Worm (Caenorhabditis elegans) whole organism, L4 larva: ENCODE measurements around the gene Y67A10A.11.
"Not testable (repeated sequence)": the region's sequence is repeated elsewhere in the genome, so short reads cannot be mapped to it uniquely, and the experiment has no call there.

Source experiments
- D1046.2 ChIP-seq: fragments of 200-800 bp; sonication (Bioruptor generic); IDR thresholded peaks from 2 replicates; pipeline ENCODE4 v1.3.6; 2022; ENCODE audit warnings: missing genetic modification characterization, missing compliant biosample characterization
- F10B5.3 ChIP-seq: sonication (generic microtip); optimal IDR thresholded peaks from 2 replicates; lab custom pipeline; 2016; ENCODE audit warnings: mild to moderate bottlenecking, missing genetic modification characterization, missing compliant biosample characterization
- Y105C5A.15 ChIP-seq: fragments of 200-800 bp; sonication (Bioruptor generic); IDR thresholded peaks from 2 replicates; pipeline ENCODE4 v1.3.6; 2022; ENCODE audit warnings: missing genetic modification characterization, missing compliant biosample characterization
- Y5F2A.4 ChIP-seq: fragments of 200-800 bp; sonication (Bioruptor generic); optimal IDR thresholded peaks from 2 replicates; lab custom pipeline; 2018; ENCODE audit warnings: mild to moderate bottlenecking, missing genetic modification characterization, missing compliant biosample characterization
- Y75B8A.6 ChIP-seq: fragments of 200-800 bp; sonication (Bioruptor generic); IDR thresholded peaks from 2 replicates; pipeline ENCODE4 v1.3.6; 2022; ENCODE audit warnings: missing genetic modification reagents, missing genetic modification characterization, missing compliant biosample characterization
- ZK546.5 ChIP-seq, 2 experiments: sonication (generic microtip); optimal IDR thresholded peaks; 2 replicates each; lab custom pipeline; 2017; ENCODE audit warnings: missing biosample characterization in 2 of 2, missing genetic modification characterization in 2 of 2
- aha-1 ChIP-seq: fragments of 150-350 bp; peaks from one replicate; lab custom pipeline; 2014; ENCODE audit warnings: missing biosample characterization, missing genetic modification characterization
- aly-2 ChIP-seq: sonication (generic microtip); optimal IDR thresholded peaks from 2 replicates; lab custom pipeline; 2018; ENCODE audit warnings: missing biosample characterization, missing genetic modification characterization
- arid-1 ChIP-seq: fragments of 200-800 bp; sonication (Bioruptor generic); conservative IDR thresholded peaks from 2 replicates; pipeline ENCODE4 v1.3.6; 2022; ENCODE audit warnings: missing genetic modification reagents, missing genetic modification characterization, missing compliant biosample characterization
- ceh-62 ChIP-seq: sonication (generic microtip); optimal IDR thresholded peaks from 2 replicates; lab custom pipeline; 2017; ENCODE audit warnings: missing biosample characterization, missing genetic modification characterization
- daf-12 ChIP-seq: fragments of 150-350 bp; optimal IDR thresholded peaks from 2 replicates; lab custom pipeline; 2014; ENCODE audit warnings: missing biosample characterization, missing genetic modification reagents, missing genetic modification characterization
- daf-19 ChIP-seq: fragments of 200-800 bp; sonication (Bioruptor generic); conservative IDR thresholded peaks from 2 replicates; pipeline ENCODE4 v1.3.6; 2022; ENCODE audit warnings: missing genetic modification characterization, missing compliant biosample characterization
- daf-8 ChIP-seq: fragments of 200-800 bp; sonication (Bioruptor generic); IDR thresholded peaks from 2 replicates; pipeline ENCODE4 v1.3.6; 2022; ENCODE audit warnings: missing genetic modification characterization, missing compliant biosample characterization
- duxl-1 ChIP-seq: sonication (generic microtip); optimal IDR thresholded peaks from 2 replicates; lab custom pipeline; 2016; ENCODE audit warnings: mild to moderate bottlenecking, missing genetic modification characterization, moderate library complexity, missing compliant biosample characterization; ENCODE audit not compliant: poor library complexity
- dve-1 ChIP-seq: sonication (generic microtip); optimal IDR thresholded peaks from 2 replicates; lab custom pipeline; 2017; ENCODE audit warnings: antibody characterized with exemption, mild to moderate bottlenecking, missing genetic modification characterization, missing compliant biosample characterization; ENCODE audit not compliant: insufficient read depth
- egl-27 ChIP-seq: sonication (generic microtip); optimal IDR thresholded peaks from 3 replicates; lab custom pipeline; 2017; ENCODE audit warnings: missing biosample characterization, missing genetic modification reagents, missing genetic modification characterization
- egl-43 ChIP-seq: fragments of 200-800 bp; sonication (Bioruptor generic); IDR thresholded peaks from 2 replicates; pipeline ENCODE4 v1.3.6; 2022; ENCODE audit warnings: missing genetic modification reagents, missing genetic modification characterization, missing compliant biosample characterization
- fkh-10 ChIP-seq: fragments of 150-350 bp; optimal IDR thresholded peaks from 2 replicates; lab custom pipeline; 2014; ENCODE audit warnings: missing biosample characterization, missing genetic modification reagents, missing genetic modification characterization
- hmg-1.1 ChIP-seq: fragments of 200-800 bp; sonication (Bioruptor generic); IDR thresholded peaks from 2 replicates; pipeline ENCODE4 v1.3.6; 2022; ENCODE audit warnings: missing genetic modification reagents, missing genetic modification characterization, missing compliant biosample characterization
- lim-7 ChIP-seq: fragments of 200-800 bp; sonication (Bioruptor generic); IDR thresholded peaks from 2 replicates; pipeline ENCODE4 v1.3.6; 2022; ENCODE audit warnings: missing genetic modification characterization, missing compliant biosample characterization
- lin-15B ChIP-seq: fragments of 150-350 bp; sonication (generic microtip); optimal IDR thresholded peaks from 3 replicates; lab custom pipeline; 2014; ENCODE audit warnings: missing biosample characterization, missing genetic modification characterization
- lin-29 ChIP-seq: fragments of 200-800 bp; sonication (Bioruptor generic); IDR thresholded peaks from 2 replicates; pipeline ENCODE4 v1.3.6; 2022; ENCODE audit warnings: missing genetic modification reagents, missing genetic modification characterization, missing compliant biosample characterization
- lin-39 ChIP-seq: fragments of 150-350 bp; optimal IDR thresholded peaks from 2 replicates; lab custom pipeline; 2014; ENCODE audit warnings: missing biosample characterization, missing genetic modification reagents, missing genetic modification characterization
- lsy-2 ChIP-seq, 2 experiments: fragments of 150-350 bp in 1 of 2; sonication (generic microtip) in 1 of 2; optimal IDR thresholded peaks; 2 replicates each; lab custom pipeline; 2014 to 2017; ENCODE audit warnings: missing biosample characterization in 2 of 2, missing genetic modification characterization in 2 of 2
- madf-9 ChIP-seq: fragments of 200-800 bp; sonication (Bioruptor generic); conservative IDR thresholded peaks from 2 replicates; pipeline ENCODE4 v1.3.6; 2022; ENCODE audit warnings: missing genetic modification reagents, missing genetic modification characterization, missing compliant biosample characterization
- mxl-2 ChIP-seq: fragments of 200-800 bp; sonication (Bioruptor generic); conservative IDR thresholded peaks from 2 replicates; pipeline ENCODE4 v1.3.6; 2022; ENCODE audit warnings: missing genetic modification reagents, missing genetic modification characterization, missing compliant biosample characterization
- nhr-111 ChIP-seq: fragments of 200-800 bp; sonication (Bioruptor generic); optimal IDR thresholded peaks from 2 replicates; lab custom pipeline; 2018; ENCODE audit warnings: mild to moderate bottlenecking, missing genetic modification characterization, missing compliant biosample characterization
- nhr-28 ChIP-seq: fragments of 150-350 bp; optimal IDR thresholded peaks from 2 replicates; lab custom pipeline; 2014; ENCODE audit warnings: missing biosample characterization, missing genetic modification characterization
- nhr-41 ChIP-seq: fragments of 200-800 bp; sonication (Bioruptor generic); IDR thresholded peaks from 2 replicates; pipeline ENCODE4 v1.3.6; 2022; ENCODE audit warnings: missing genetic modification reagents, missing genetic modification characterization, missing compliant biosample characterization
- nhr-42 ChIP-seq: fragments of 200-800 bp; sonication (Bioruptor generic); IDR thresholded peaks from 2 replicates; pipeline ENCODE4 v1.3.6; 2022; ENCODE audit warnings: missing genetic modification characterization, missing compliant biosample characterization
- pha-4 ChIP-seq, 2 experiments: fragments of 150-350 bp in 1 of 2; fragments of 200-800 bp in 1 of 2; sonication (Bioruptor generic) in 1 of 2; IDR thresholded peaks in 1 of 2; optimal IDR thresholded peaks in 1 of 2; 2 replicates each; pipeline versions ENCODE4 v1.3.6 to Lab custom; 2014 to 2022; ENCODE audit warnings: missing genetic modification characterization in 2 of 2, missing genetic modification reagents in 2 of 2, missing biosample characterization in 1 of 2, missing compliant biosample characterization in 1 of 2
- php-3 ChIP-seq: fragments of 200-800 bp; sonication (Bioruptor generic); IDR thresholded peaks from 2 replicates; pipeline ENCODE4 v1.3.6; 2022; ENCODE audit warnings: missing genetic modification reagents, missing genetic modification characterization, missing compliant biosample characterization
- sdz-12 ChIP-seq: fragments of 200-800 bp; sonication (Bioruptor generic); optimal IDR thresholded peaks from 2 replicates; lab custom pipeline; 2018; ENCODE audit warnings: mild to moderate bottlenecking, missing genetic modification characterization, missing compliant biosample characterization
- snpc-1.2 ChIP-seq: fragments of 200-800 bp; sonication (Bioruptor generic); IDR thresholded peaks from 2 replicates; pipeline ENCODE4 v1.3.6; 2022; ENCODE audit warnings: missing genetic modification reagents, missing genetic modification characterization, missing compliant biosample characterization
- snpc-4 ChIP-seq: fragments of 150-350 bp; optimal IDR thresholded peaks from 2 replicates; lab custom pipeline; 2014; ENCODE audit warnings: missing biosample characterization, missing genetic modification characterization
- tag-97 ChIP-seq: fragments of 200-800 bp; sonication (Bioruptor generic); IDR thresholded peaks from 2 replicates; pipeline ENCODE4 v1.3.6; 2022; ENCODE audit warnings: missing genetic modification characterization, missing compliant biosample characterization
- tra-1 ChIP-seq: fragments of 200-800 bp; sonication (Bioruptor generic); IDR thresholded peaks from 2 replicates; pipeline ENCODE4 v1.3.6; 2022; ENCODE audit warnings: missing genetic modification reagents, missing genetic modification characterization, missing compliant biosample characterization
- unc-130 ChIP-seq: sonication (generic microtip); optimal IDR thresholded peaks from 2 replicates; lab custom pipeline; 2016; ENCODE audit warnings: missing genetic modification reagents, missing genetic modification characterization, missing compliant biosample characterization
- unc-62 ChIP-seq, 3 experiments: fragments of 150-350 bp in 1 of 3; sonication (generic microtip); optimal IDR thresholded peaks in 2 of 3; peaks in 1 of 3; 1 replicate in 1 of 3; 2 replicates in 2 of 3; lab custom pipeline; 2014 to 2017; ENCODE audit warnings: missing biosample characterization in 3 of 3, missing genetic modification characterization in 3 of 3, missing genetic modification reagents in 3 of 3, missing genotype in 1 of 3
- vab-7 ChIP-seq: fragments of 200-800 bp; sonication (Bioruptor generic); IDR thresholded peaks from 2 replicates; pipeline ENCODE4 v1.3.6; 2022; ENCODE audit warnings: missing genetic modification reagents, missing genetic modification characterization, missing compliant biosample characterization
- zag-1 ChIP-seq: fragments of 150-350 bp; optimal IDR thresholded peaks from 2 replicates; lab custom pipeline; 2014; ENCODE audit warnings: missing biosample characterization, missing genetic modification characterization
- zfp-3 ChIP-seq: fragments of 200-800 bp; sonication (Bioruptor generic); conservative IDR thresholded peaks from 2 replicates; pipeline ENCODE4 v1.3.6; 2022; ENCODE audit warnings: missing genetic modification reagents, missing genetic modification characterization, missing compliant biosample characterization
- zip-2 ChIP-seq: fragments of 150-350 bp; optimal IDR thresholded peaks from 2 replicates; lab custom pipeline; 2014; ENCODE audit warnings: missing biosample characterization, missing genetic modification characterization

The Y67A10A.11 gene

DNA sequence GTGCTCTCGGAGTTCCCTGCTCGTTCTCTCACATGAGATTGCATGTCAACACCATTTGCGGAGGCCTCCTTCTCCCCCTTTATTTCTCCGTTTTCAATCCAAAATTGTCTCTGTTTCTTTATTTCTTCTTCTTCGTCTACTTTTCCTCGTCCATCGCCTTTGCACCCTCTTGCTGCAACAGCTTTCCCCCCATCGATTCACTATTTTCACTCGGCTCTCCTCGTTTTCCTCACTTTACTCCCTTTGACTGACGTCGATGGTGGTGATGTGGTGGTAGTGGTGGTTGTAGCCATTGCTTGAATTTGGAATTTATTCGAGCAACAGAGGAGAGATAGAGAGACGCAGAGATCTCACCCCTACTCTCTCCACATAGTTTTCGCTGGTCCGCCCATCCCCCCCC, 31.9 kb downstream of the Y67A10A.11 start (continued):
- TF ChIP-seq Y75B8A.6 (GFP tag; lab: Robert Waterston, UW) (no peak), mxl-2 (GFP tag; lab: Robert Waterston, UW) (no peak), F10B5.3 (no peak), Y5F2A.4 (GFP tag; lab: Kevin White, UChicago) (no peak), lin-15B (no peak), aha-1 (tag; lab: Kevin White, UChicago) (peak; percentile 93), lin-39 (tag; lab: Kevin White, UChicago) (no peak), snpc-1.2 (no peak), nhr-41 (no peak), daf-12 (tag; lab: Kevin White, UChicago) (no peak), hmg-1.1 (GFP tag; lab: Robert Waterston, UW) (peak; percentile 64; the same call in 1 of the 2 replicates), ceh-62 (tag; lab: Kevin White, UChicago) (no peak), fkh-10 (GFP tag; lab: Kevin White, UChicago) (peak; percentile 89), php-3 (GFP tag; lab: Robert Waterston, UW) (no peak), aly-2 (tag; lab: Kevin White, UChicago) (no peak), tag-97 (GFP tag; lab: Robert Waterston, UW) (no peak), ZK546.5 (tag; optimal IDR thresholded peaks at IDR 0.05; lab: Kevin White, UChicago) (no peak), duxl-1 (no peak), egl-43 (GFP tag; lab: Robert Waterston, UW) (no peak), daf-19 (GFP tag; lab: Robert Waterston, UW) (no peak), nhr-42 (GFP tag; lab: Robert Waterston, UW) (no peak), dve-1 (no peak), lim-7 (GFP tag; lab: Robert Waterston, UW) (no peak), madf-9 (GFP tag; lab: Robert Waterston, UW) (no peak; the same call in 1 of the 2 replicates), lsy-2 (tag; optimal IDR thresholded peaks at IDR 0.05; lab: Kevin White, UChicago) (peak; percentile 30 to 70), snpc-4 (tag; lab: Kevin White, UChicago) (no peak), nhr-111 (no peak), arid-1 (GFP tag; lab: Robert Waterston, UW) (no peak), unc-130 (GFP tag; lab: Kevin White, UChicago) (no peak), zfp-3 (no peak), lin-29 (GFP tag; lab: Robert Waterston, UW) (no peak), vab-7 (GFP tag; lab: Robert Waterston, UW) (no peak), tra-1 (GFP tag; lab: Robert Waterston, UW) (no peak), sdz-12 (GFP tag; lab: Kevin White, UChicago) (no peak), pha-4 (GFP tag; IDR thresholded peaks at IDR 0.05; lab: Robert Waterston, UW) (no peak), pha-4 (tag; optimal IDR thresholded peaks at IDR 0.05; lab: Kevin White, UChicago) (no peak), Y105C5A.15 (GFP tag; lab: Robert Waterston, UW) (no peak), egl-27 (tag; lab: Kevin White, UChicago) (no peak), nhr-28 (tag; lab: Kevin White, UChicago) (no peak), zip-2 (tag; lab: Kevin White, UChicago) (no peak), zag-1 (no peak), daf-8 (no peak)

- not testable (repeated sequence) for TF ChIP-seq unc-62 (GFP tag; optimal IDR thresholded peaks at IDR 0.05 in 1 of 2; lab: Kevin White, UChicago); unc-62 (tag; optimal IDR thresholded peaks at IDR 0.05; lab: Kevin White, UChicago); D1046.2 (GFP tag; lab: Robert Waterston, UW); madf-9 (GFP tag; lab: Robert Waterston, UW)
Measured at ce11 chrIV:14373814-14374213, 34.1 kb downstream of the Y67A10A.11 start, which contains the start of gene Y67A10A.7. TSS of gene Y67A10A.7 (plus strand) at chrIV:14374114.
